Fruit fly (Drosophila melanogaster): ENCODE data around the gene CG4768.

Gene CG4768

DNA sequence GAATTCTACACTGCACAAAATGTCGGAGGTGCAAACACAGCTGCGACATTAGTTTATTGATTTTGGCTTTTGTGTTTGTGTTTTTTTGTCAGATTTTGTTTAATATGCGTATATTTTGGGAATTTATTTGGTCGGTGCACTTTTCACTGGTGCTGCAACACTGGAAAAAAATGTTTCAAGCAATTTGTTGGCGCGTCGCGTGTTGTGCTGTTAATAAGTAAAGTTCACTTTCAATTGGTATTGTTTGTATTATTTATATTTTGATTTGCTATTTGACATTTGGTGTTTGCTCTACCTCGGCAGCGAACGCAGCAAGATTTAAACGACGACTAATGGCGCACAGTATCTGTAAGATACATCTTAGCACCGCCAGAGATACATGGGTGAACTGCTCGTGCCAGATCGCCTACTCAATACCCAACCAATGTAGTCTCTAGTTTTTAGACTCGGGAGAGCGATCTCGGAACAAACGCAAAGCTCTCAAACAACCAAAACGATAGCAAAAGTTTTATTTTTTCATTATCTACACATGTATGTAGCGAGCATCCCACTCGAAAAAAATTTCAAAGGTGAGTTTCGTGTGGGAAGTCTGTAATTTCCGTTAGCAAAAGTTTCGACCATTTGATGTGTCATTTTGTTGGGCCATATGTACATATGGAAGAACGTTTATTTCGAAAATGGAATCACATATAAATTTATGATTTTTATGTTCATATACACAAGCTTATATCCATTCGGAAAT lies 9.6 kb upstream of the CG4768 start (continued):
- TF ChIP-seq CG6272 (GFP tag; IDR thresholded peaks at IDR 0.05) (no peak), Opbp (GFP tag; IDR thresholded peaks at IDR 0.05; ENCODE audit: partially characterized antibody) (no peak), CG18599 (GFP tag; optimal IDR thresholded peaks at IDR 0.05) (peak; percentile 49), Six4 (GFP tag; optimal IDR thresholded peaks at IDR 0.05) (peak; percentile 17), Pdp1 (GFP tag; optimal IDR thresholded peaks at IDR 0.05) (peak; percentile 38 to 49), corto (GFP tag; optimal IDR thresholded peaks at IDR 0.05) (no peak), CG11723 (GFP tag; optimal IDR thresholded peaks at IDR 0.05) (peak; percentile 21), vfl (GFP tag; optimal IDR thresholded peaks at IDR 0.05) (peak; percentile 29), CG8765 (GFP tag; IDR thresholded peaks at IDR 0.05) (no peak), CG12104 (GFP tag; optimal IDR thresholded peaks at IDR 0.05) (peak; percentile 29), Drgx (GFP tag; IDR thresholded peaks at IDR 0.05) (peak; percentile 67), CG1602 (GFP tag; optimal IDR thresholded peaks at IDR 0.05) (peak; percentile 38), CG2889 (GFP tag; IDR thresholded peaks at IDR 0.05) (no peak), tin (GFP tag; optimal IDR thresholded peaks at IDR 0.05) (peak; percentile 53), CG10462 (GFP tag; optimal IDR thresholded peaks at IDR 0.05) (no peak), Ets97D (GFP tag; optimal IDR thresholded peaks at IDR 0.05) (no peak), Sox102F (GFP tag; optimal IDR thresholded peaks at IDR 0.05) (peak; percentile 69), CG13775 (GFP tag; optimal IDR thresholded peaks at IDR 0.05) (peak; percentile 32), tgo (GFP tag; IDR thresholded peaks at IDR 0.05) (peak; percentile 61; the same call in 2 of the 3 replicates), CG2712 (tag; optimal IDR thresholded peaks at IDR 0.05) (peak; percentile 46), CG15011 (GFP tag; optimal IDR thresholded peaks at IDR 0.05) (no peak), Bteb2 (GFP tag; optimal IDR thresholded peaks at IDR 0.05) (peak; percentile 3), Lhr (GFP tag; optimal IDR thresholded peaks at IDR 0.05) (no peak), CG12236 (GFP tag; optimal IDR thresholded peaks at IDR 0.05) (peak; percentile 9), kay (GFP tag; optimal IDR thresholded peaks at IDR 0.05) (peak; percentile 4), slp2 (GFP tag; optimal IDR thresholded peaks at IDR 0.05) (peak; percentile 53), CHES-1-like (GFP tag; optimal IDR thresholded peaks at IDR 0.05) (peak; percentile 2), CG13894 (tag; optimal IDR thresholded peaks at IDR 0.05) (peak; percentile 74), kni (GFP tag; optimal IDR thresholded peaks at IDR 0.05) (no peak), row (GFP tag; IDR thresholded peaks at IDR 0.05) (peak; percentile 52), CG11093 (GFP tag; IDR thresholded peaks at IDR 0.05) (peak; percentile 43; the same call in 1 of the 3 replicates), CG2678 (tag; optimal IDR thresholded peaks at IDR 0.05) (peak; percentile 58), CG15269 (tag; optimal IDR thresholded peaks at IDR 0.05) (peak; percentile 69), lola (GFP tag; optimal IDR thresholded peaks at IDR 0.05) (peak in 1 of 3 experiments; percentile 21), so (GFP tag; IDR thresholded peaks at IDR 0.05) (peak; percentile 55; the same call in 1 of the 3 replicates), CG4424 (GFP tag; optimal IDR thresholded peaks at IDR 0.05) (peak; percentile 53), CG11504 (tag; optimal IDR thresholded peaks at IDR 0.05) (peak; percentile 60), cas (GFP tag; IDR thresholded peaks at IDR 0.05) (0 out of 2 replicates have a peak, but pooled peaks have one; percentile 15), run (tag; optimal IDR thresholded peaks at IDR 0.05) (peak; percentile 37), CG12391 (tag; optimal IDR thresholded peaks at IDR 0.05) (peak; percentile 47), CG18011 (GFP tag; optimal IDR thresholded peaks at IDR 0.05) (peak; percentile 14), Elba2 (GFP tag; optimal IDR thresholded peaks at IDR 0.05) (no peak), Nf-YA (GFP tag; IDR thresholded peaks at IDR 0.05) (no peak), eve (GFP tag; optimal IDR thresholded peaks at IDR 0.05) (no peak), CG14050 (GFP tag; IDR thresholded peaks at IDR 0.05) (peak; percentile 59), gsb-n (tag; optimal IDR thresholded peaks at IDR 0.05) (peak; percentile 5), CG11695 (GFP tag; IDR thresholded peaks at IDR 0.05) (peak; percentile 50; the same call in 1 of the 3 replicates), CG18262 (tag; optimal IDR thresholded peaks at IDR 0.05) (peak; percentile 49), CG14965 (GFP tag; optimal IDR thresholded peaks at IDR 0.05; ENCODE audit: borderline replicate concordance) (peak; percentile 18)

Measured in whole organism, embryonic.